Fruit fly (Drosophila melanogaster) whole organism, pupa: ENCODE measurements around the gene yrt.

Source experiments
- CG10348 ChIP-seq: fragments of 200-800 bp; sonication (Bioruptor generic); IDR thresholded peaks from 2 replicates; pipeline ENCODE4 v1.3.6; 2022; ENCODE audit warnings: missing biosample characterization, missing genetic modification characterization
- CG12605 ChIP-seq: fragments of 200-800 bp; sonication (Bioruptor generic); IDR thresholded peaks from 2 replicates; pipeline ENCODE4 v1.3.6; 2022; ENCODE audit warnings: missing biosample characterization, missing genetic modification characterization
- CG13204 ChIP-seq: fragments of 200-800 bp; sonication (Bioruptor generic); optimal IDR thresholded peaks from 2 replicates; lab custom pipeline; 2018; ENCODE audit warnings: missing biosample characterization, mild to moderate bottlenecking, missing genetic modification characterization, moderate library complexity
- CG14655 ChIP-seq: fragments of 200-800 bp; sonication (Bioruptor generic); optimal IDR thresholded peaks from 3 replicates; lab custom pipeline; 2017; ENCODE audit warnings: mild to moderate bottlenecking, missing biosample characterization, missing genetic modification reagents, missing genetic modification characterization
- CG15710 ChIP-seq: fragments of 200-800 bp; sonication (Bioruptor generic); optimal IDR thresholded peaks from 2 replicates; lab custom pipeline; 2018; ENCODE audit warnings: missing biosample characterization, mild to moderate bottlenecking, missing genetic modification characterization, moderate library complexity
- CG17806 ChIP-seq: fragments of 200-800 bp; sonication (Bioruptor generic); optimal IDR thresholded peaks from 2 replicates; lab custom pipeline; 2018; ENCODE audit warnings: missing biosample characterization, mild to moderate bottlenecking, missing genetic modification characterization, moderate library complexity
- CG32121 ChIP-seq: fragments of 200-800 bp; sonication (Bioruptor generic); IDR thresholded peaks from 2 replicates; pipeline ENCODE4 v1.3.6; 2022; ENCODE audit warnings: missing biosample characterization, missing genetic modification characterization
- CG34367 ChIP-seq: fragments of 200-800 bp; sonication (Bioruptor generic); optimal IDR thresholded peaks from 2 replicates; lab custom pipeline; 2018; ENCODE audit warnings: missing biosample characterization, mild to moderate bottlenecking, missing genetic modification characterization
- CG4496 ChIP-seq: fragments of 200-800 bp; sonication (Bioruptor generic); IDR thresholded peaks from 3 replicates; pipeline ENCODE4 v1.3.6; 2022; ENCODE audit warnings: missing biosample characterization, missing genetic modification characterization
- CG8159 ChIP-seq: fragments of 200-800 bp; sonication (Bioruptor generic); optimal IDR thresholded peaks from 3 replicates; lab custom pipeline; 2018; ENCODE audit warnings: missing biosample characterization, mild to moderate bottlenecking, missing genetic modification characterization, moderate library complexity
- CG8301 ChIP-seq: fragments of 200-800 bp; sonication (Bioruptor generic); optimal IDR thresholded peaks from 2 replicates; lab custom pipeline; 2018; ENCODE audit warnings: missing biosample characterization, mild to moderate bottlenecking, missing genetic modification characterization
- CG9948 ChIP-seq: fragments of 200-800 bp; sonication (Bioruptor generic); optimal IDR thresholded peaks from 2 replicates; lab custom pipeline; 2018; ENCODE audit warnings: missing biosample characterization, mild to moderate bottlenecking, missing genetic modification characterization, moderate library complexity
- D1 ChIP-seq: fragments of 200-800 bp; sonication (Bioruptor generic); optimal IDR thresholded peaks from 2 replicates; lab custom pipeline; 2018; ENCODE audit warnings: missing biosample characterization, mild to moderate bottlenecking, missing genetic modification characterization, moderate library complexity
- EcR ChIP-seq: fragments of 200-800 bp; sonication (Bioruptor generic); optimal IDR thresholded peaks from 3 replicates; lab custom pipeline; 2019; ENCODE audit warnings: missing biosample characterization, missing genetic modification characterization, mild to moderate bottlenecking, moderate library complexity, missing genetic modification reagents
- Ets98B ChIP-seq: fragments of 200-800 bp; sonication (Bioruptor generic); IDR thresholded peaks from 2 replicates; pipeline ENCODE4 v1.3.6; 2022; ENCODE audit warnings: missing biosample characterization, missing genetic modification characterization
- Pif1A ChIP-seq: fragments of 200-800 bp; sonication (Bioruptor generic); optimal IDR thresholded peaks from 3 replicates; lab custom pipeline; 2016; ENCODE audit warnings: missing biosample characterization, missing genetic modification characterization
- Pif1B ChIP-seq: fragments of 200-800 bp; sonication (Bioruptor generic); optimal IDR thresholded peaks from 3 replicates; lab custom pipeline; 2016; ENCODE audit warnings: missing biosample characterization, missing genetic modification characterization
- Snoo ChIP-seq: fragments of 200-800 bp; sonication (Bioruptor generic); optimal IDR thresholded peaks from 3 replicates; lab custom pipeline; 2017; ENCODE audit warnings: missing biosample characterization, mild to moderate bottlenecking, missing genetic modification characterization, inconsistent platforms
- fd96Ca ChIP-seq: fragments of 200-800 bp; sonication (Bioruptor generic); IDR thresholded peaks from 3 replicates; pipeline ENCODE4 v1.3.6; 2022; ENCODE audit warnings: missing biosample characterization, missing genetic modification characterization
- gl ChIP-seq: fragments of 200-800 bp; sonication (Bioruptor generic); optimal IDR thresholded peaks from 2 replicates; lab custom pipeline; 2018; ENCODE audit warnings: missing biosample characterization, mild to moderate bottlenecking, missing genetic modification characterization
- rn ChIP-seq: fragments of 200-800 bp; sonication (Bioruptor generic); IDR thresholded peaks from 2 replicates; pipeline ENCODE4 v1.3.6; 2022; ENCODE audit warnings: missing biosample characterization, missing genetic modification characterization

Gene yrt

dm6 chr3R:13397535-13397934 is 37.2 kb downstream of the yrt start, which contains the start of gene CG14377:
TSS of gene CG14377 (plus strand) at chr3R:13397835.
- no peak for TF ChIP-seq CG4496 (GFP tag; lab: Robert Waterston, UW)
- no peak for TF ChIP-seq Pif1A (GFP tag; lab: Kevin White, UChicago)
- no peak for TF ChIP-seq Ets98B (GFP tag; lab: Robert Waterston, UW)
- TF ChIP-seq rn (GFP tag; lab: Robert Waterston, UW) = no peak
- no peak for TF ChIP-seq D1 (tag; lab: Kevin White, UChicago)
- TF ChIP-seq CG8159 = no peak
- TF ChIP-seq CG17806 (tag; lab: Kevin White, UChicago) = no peak

- TF ChIP-seq gl (tag; lab: Kevin White, UChicago) (no peak), D1 (tag; lab: Kevin White, UChicago) (no peak), CG4496 (GFP tag; lab: Robert Waterston, UW) (no peak), CG13204 (GFP tag; lab: Kevin White, UChicago) (no peak), Pif1A (GFP tag; lab: Kevin White, UChicago) (no peak), rn (GFP tag; lab: Robert Waterston, UW) (no peak), CG32121 (no peak), EcR (GFP tag; lab: Kevin White, UChicago) (no peak), CG14655 (no peak), CG10348 (no peak), CG34367 (tag; lab: Kevin White, UChicago) (no peak), fd96Ca (GFP tag; lab: Robert Waterston, UW) (no peak), CG15710 (no peak), Ets98B (GFP tag; lab: Robert Waterston, UW) (no peak), CG17806 (tag; lab: Kevin White, UChicago) (no peak)
- TF ChIP-seq, all 21 proteins: peak for 0
Measured at dm6 chr3R:13397040-13397439, 37.7 kb downstream of the yrt start, which contains the start of gene CG14374. TSS of gene CG14374 (minus strand) at chr3R:13397140.

dm6 chr3R:13395133-13395532 is 39.7 kb downstream of the yrt start, which contains the start of gene CCHa2:
TSS of gene CCHa2 (minus strand) at chr3R:13395197.
- TF ChIP-seq CG34367 (tag; lab: Kevin White, UChicago) (no peak), CG4496 (GFP tag; lab: Robert Waterston, UW) (peak; percentile 48; the same call in 2 of the 3 replicates)
- TF ChIP-seq, all 21 proteins: peak for 1

dm6 chr3R:13393009-13393408 is 41.8 kb downstream of the yrt start:
- TF ChIP-seq D1 (tag; lab: Kevin White, UChicago) = no peak
- TF ChIP-seq Ets98B (GFP tag; lab: Robert Waterston, UW) = no peak
- no peak for TF ChIP-seq CG4496 (GFP tag; lab: Robert Waterston, UW)
- TF ChIP-seq fd96Ca (GFP tag; lab: Robert Waterston, UW) = no peak
- TF ChIP-seq CG9948 = no peak
- no peak for TF ChIP-seq CG17806 (tag; lab: Kevin White, UChicago)
- no peak for TF ChIP-seq CG8159
- TF ChIP-seq Snoo = no peak
- TF ChIP-seq rn (GFP tag; lab: Robert Waterston, UW) = no peak
- no peak for TF ChIP-seq Pif1A (GFP tag; lab: Kevin White, UChicago)
- TF ChIP-seq CG15710 = no peak
- no peak for TF ChIP-seq CG14655
- no peak for TF ChIP-seq gl (tag; lab: Kevin White, UChicago)
- TF ChIP-seq CG13204 (GFP tag; lab: Kevin White, UChicago) = no peak
- TF ChIP-seq CG8301 = no peak
- no peak for TF ChIP-seq Pif1B

dm6 chr3R:13390490-13390889 is 44.3 kb downstream of the yrt start:
- no peak for TF ChIP-seq gl (tag; lab: Kevin White, UChicago)
- no peak for TF ChIP-seq CG8301
- TF ChIP-seq D1 (tag; lab: Kevin White, UChicago) = no peak
- TF ChIP-seq CG13204 (GFP tag; lab: Kevin White, UChicago) = no peak
- no peak for TF ChIP-seq Snoo

dm6 chr3R:13388160-13388870 is 46.5 kb downstream of the yrt start, which contains the start of gene CG9799:
TSS of gene CG9799 (minus strand) at chr3R:13388709.
- TF ChIP-seq D1 (tag; lab: Kevin White, UChicago) (no peak), Pif1A (GFP tag; lab: Kevin White, UChicago) (no peak), gl (tag; lab: Kevin White, UChicago) (no peak), CG34367 (tag; lab: Kevin White, UChicago) (no peak), CG9948 (no peak), fd96Ca (GFP tag; lab: Robert Waterston, UW) (no peak), Snoo (no peak), CG15710 (no peak), CG14655 (no peak), Pif1B (no peak), CG17806 (tag; lab: Kevin White, UChicago) (no peak), Ets98B (GFP tag; lab: Robert Waterston, UW) (no peak)

- TF ChIP-seq CG17806 (tag; lab: Kevin White, UChicago) = no peak
- TF ChIP-seq Ets98B (GFP tag; lab: Robert Waterston, UW) = no peak
- no peak for TF ChIP-seq fd96Ca (GFP tag; lab: Robert Waterston, UW)
- TF ChIP-seq Snoo = no peak
- TF ChIP-seq CG15710 = no peak
- no peak for TF ChIP-seq CG32121
- no peak for TF ChIP-seq CG8159
- TF ChIP-seq CG13204 (GFP tag; lab: Kevin White, UChicago) = no peak
- no peak for TF ChIP-seq rn (GFP tag; lab: Robert Waterston, UW)
- no peak for TF ChIP-seq D1 (tag; lab: Kevin White, UChicago)
- no peak for TF ChIP-seq CG8301
- TF ChIP-seq CG12605 (GFP tag; lab: Robert Waterston, UW) = no peak
- no peak for TF ChIP-seq CG34367 (tag; lab: Kevin White, UChicago)
- no peak for TF ChIP-seq CG9948
- TF ChIP-seq CG14655 = no peak
Measured at dm6 chr3R:13385105-13385504, 49.7 kb downstream of the yrt start.
